Fruit fly (Drosophila melanogaster) whole organism, prepupa: ENCODE data around the gene Sgs8.

ENCODE experiments used
- CG10631 ChIP-seq: fragments of 200-800 bp; sonication (Bioruptor generic); optimal IDR thresholded peaks from 2 replicates; lab custom pipeline; 2016; ENCODE audit warnings: missing biosample characterization, missing genetic modification characterization
- CG11762 ChIP-seq: fragments of 200-800 bp; sonication (Bioruptor generic); optimal IDR thresholded peaks from 3 replicates; lab custom pipeline; 2016; ENCODE audit warnings: missing biosample characterization, missing genetic modification characterization; ENCODE audit not compliant: insufficient read depth
- CG16779 ChIP-seq: fragments of 200-800 bp; sonication (Bioruptor generic); optimal IDR thresholded peaks from 3 replicates; lab custom pipeline; 2017; ENCODE audit warnings: missing biosample characterization, mild to moderate bottlenecking, missing genetic modification characterization
- CG31627 ChIP-seq: fragments of 200-800 bp; sonication (Bioruptor generic); optimal IDR thresholded peaks from 3 replicates; lab custom pipeline; 2016; ENCODE audit warnings: missing biosample characterization, missing genetic modification characterization
- CG4318 ChIP-seq: fragments of 200-800 bp; sonication (Bioruptor generic); optimal IDR thresholded peaks from 3 replicates; lab custom pipeline; 2017; ENCODE audit warnings: missing biosample characterization, mild to moderate bottlenecking, missing genetic modification characterization
- CG7368 ChIP-seq: fragments of 200-800 bp; sonication (Bioruptor generic); optimal IDR thresholded peaks from 3 replicates; lab custom pipeline; 2016; ENCODE audit warnings: missing biosample characterization, missing genetic modification characterization
- CG9139 ChIP-seq: fragments of 200-800 bp; sonication (Bioruptor generic); optimal IDR thresholded peaks from 3 replicates; lab custom pipeline; 2017; ENCODE audit warnings: missing biosample characterization, mild to moderate bottlenecking, missing genetic modification characterization
- Eip93F ChIP-seq: fragments of 200-800 bp; sonication (Bioruptor generic); optimal IDR thresholded peaks from 2 replicates; lab custom pipeline; 2016; ENCODE audit warnings: missing biosample characterization, mild to moderate bottlenecking, missing genetic modification characterization
- Hr38 ChIP-seq: sonication (Bioruptor generic); optimal IDR thresholded peaks from 2 replicates; lab custom pipeline; 2016; ENCODE audit warnings: missing biosample characterization, missing genetic modification characterization
- achi ChIP-seq: fragments of 200-800 bp; sonication (Bioruptor generic); optimal IDR thresholded peaks from 3 replicates; lab custom pipeline; 2016; ENCODE audit warnings: missing biosample characterization, missing genetic modification characterization
- fd85E ChIP-seq: fragments of 200-800 bp; sonication (Bioruptor generic); optimal IDR thresholded peaks from 3 replicates; lab custom pipeline; 2016; ENCODE audit warnings: missing biosample characterization, missing genetic modification characterization

dm6 chr3L:11523286-11523685, 14.1 kb upstream of the Sgs8 start:
- no peak for TF ChIP-seq Hr38 (GFP tag; lab: Kevin White, UChicago)
- TF ChIP-seq CG10631 = no peak
- no peak for TF ChIP-seq CG4318
- TF ChIP-seq achi (GFP tag; lab: Kevin White, UChicago) = no peak
- no peak for TF ChIP-seq CG11762 (GFP tag; lab: Kevin White, UChicago)
- no peak for TF ChIP-seq CG9139 (GFP tag; lab: Kevin White, UChicago)
- TF ChIP-seq CG16779 (tag; lab: Kevin White, UChicago) = no peak
- TF ChIP-seq fd85E = no peak
- TF ChIP-seq CG7368 = no peak
- TF ChIP-seq CG31627 (GFP tag; lab: Kevin White, UChicago) = no peak
- TF ChIP-seq Eip93F (GFP tag; lab: Kevin White, UChicago) = no peak
